Fruit fly (Drosophila melanogaster): ENCODE measurements around the gene CG10694.

Gene CG10694

DNA sequence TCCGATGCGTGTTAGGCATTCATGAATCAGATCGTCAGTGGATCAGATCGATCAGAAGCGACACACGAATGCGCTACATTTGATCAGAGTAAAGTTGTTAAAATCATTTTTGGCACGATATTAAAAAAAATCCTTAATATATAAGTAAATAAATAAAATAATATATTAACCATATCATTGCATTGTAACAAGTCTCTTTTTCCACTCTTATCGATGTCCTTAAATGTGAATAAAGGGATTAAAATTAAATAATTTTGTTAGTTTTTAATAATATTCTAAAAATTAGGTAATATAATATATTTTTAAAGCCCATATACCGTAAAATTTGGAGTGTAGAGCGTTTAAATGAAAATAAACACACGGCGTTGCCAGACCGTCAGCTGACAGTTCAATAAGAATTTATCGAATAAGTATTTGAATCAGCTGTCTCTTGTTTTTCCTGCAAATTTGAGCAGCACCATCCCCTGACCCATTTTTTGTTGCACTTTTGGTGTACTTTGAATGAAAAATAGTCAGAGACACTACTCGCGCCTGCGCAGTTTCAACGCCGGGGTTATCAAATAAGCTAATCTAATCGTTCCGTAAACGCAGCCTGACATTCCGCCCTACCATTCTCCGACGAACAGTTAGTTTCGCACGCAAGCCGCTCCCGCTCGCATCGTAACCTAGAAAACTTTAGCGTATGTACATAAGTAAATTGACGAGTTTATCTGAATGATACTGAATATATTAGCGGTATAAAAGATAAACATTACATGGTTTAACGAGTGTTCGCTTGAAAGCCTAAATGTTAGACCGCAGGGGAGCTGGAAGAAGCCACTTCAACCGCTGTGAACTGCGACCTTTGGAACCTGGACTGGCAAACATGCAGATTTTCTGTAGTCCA, 45.0 kb downstream of the CG10694 start, which contains the start of the genes p38a and CG6178 (continued):
- TF ChIP-seq CG8119 (GFP tag; IDR thresholded peaks at IDR 0.05): peak; percentile 100
- peak; percentile 96 for TF ChIP-seq spab (GFP tag; optimal IDR thresholded peaks at IDR 0.05)
- peak; percentile 93 for TF ChIP-seq Sox102F (GFP tag; optimal IDR thresholded peaks at IDR 0.05)
- TF ChIP-seq acj6 (GFP tag; optimal IDR thresholded peaks at IDR 0.05): peak; percentile 98
- peak; percentile 100 for TF ChIP-seq CG32006 (GFP tag; optimal IDR thresholded peaks at IDR 0.05)
- peak; percentile 98 for TF ChIP-seq dsx (GFP tag; optimal IDR thresholded peaks at IDR 0.05; ENCODE audit: poor library complexity, severe bottlenecking)
- peak; percentile 89 to 97 for TF ChIP-seq salr (GFP tag; optimal IDR thresholded peaks at IDR 0.05)
- TF ChIP-seq CG3919 (GFP tag; optimal IDR thresholded peaks at IDR 0.05): peak; percentile 96
- TF ChIP-seq CG11294 (GFP tag; IDR thresholded peaks at IDR 0.05): peak; percentile 98
- TF ChIP-seq Gug (GFP tag; IDR thresholded peaks at IDR 0.05): peak; percentile 98
- TF ChIP-seq achi (GFP tag; optimal IDR thresholded peaks at IDR 0.05): peak; percentile 99
- peak; percentile 84 for TF ChIP-seq Hr39 (GFP tag; optimal IDR thresholded peaks at IDR 0.05)
- TF ChIP-seq CG16779 (tag; optimal IDR thresholded peaks at IDR 0.05): peak; percentile 97
- TF ChIP-seq Sox15 (GFP tag; optimal IDR thresholded peaks at IDR 0.05): peak; percentile 94
- TF ChIP-seq Smox (GFP tag; optimal IDR thresholded peaks at IDR 0.05): peak; percentile 82
- TF ChIP-seq fd85E (GFP tag; optimal IDR thresholded peaks at IDR 0.05): peak; percentile 72
- TF ChIP-seq Met (GFP tag; optimal IDR thresholded peaks at IDR 0.05): peak; percentile 91
- peak; percentile 96 for TF ChIP-seq CG9139 (GFP tag; optimal IDR thresholded peaks at IDR 0.05)
- peak; percentile 89 for TF ChIP-seq pdm3 (GFP tag; optimal IDR thresholded peaks at IDR 0.05)
- TF ChIP-seq CG34406 (GFP tag; optimal IDR thresholded peaks at IDR 0.05): peak; percentile 99
- TF ChIP-seq eg (GFP tag; IDR thresholded peaks at IDR 0.05): peak; percentile 98
- peak; percentile 99 for TF ChIP-seq Ets96B (tag; optimal IDR thresholded peaks at IDR 0.05)
- TF ChIP-seq Eip93F (GFP tag; optimal IDR thresholded peaks at IDR 0.05): peak; percentile 81
- peak; percentile 91 for TF ChIP-seq net (GFP tag; optimal IDR thresholded peaks at IDR 0.05)
- TF ChIP-seq CG6792 (GFP tag; optimal IDR thresholded peaks at IDR 0.05): peak; percentile 95
- peak; percentile 97 for TF ChIP-seq esn (GFP tag; optimal IDR thresholded peaks at IDR 0.05)
- peak; percentile 94 for TF ChIP-seq CG11902 (GFP tag; optimal IDR thresholded peaks at IDR 0.05)
- TF ChIP-seq Hr4 (GFP tag; optimal IDR thresholded peaks at IDR 0.05): peak; percentile 95
